Fruit fly (Drosophila melanogaster) whole organism, pupa: ENCODE results near the gene CG43407.
A peak's percentile ranks its signal among the peaks of the same experiment; 100 is the strongest.

Source experiments
- CG14655 ChIP-seq: fragments of 200-800 bp; sonication (Bioruptor generic); optimal IDR thresholded peaks from 3 replicates; lab custom pipeline; 2017; ENCODE audit warnings: mild to moderate bottlenecking, missing biosample characterization, missing genetic modification reagents, missing genetic modification characterization
- CG15710 ChIP-seq: fragments of 200-800 bp; sonication (Bioruptor generic); optimal IDR thresholded peaks from 2 replicates; lab custom pipeline; 2018; ENCODE audit warnings: missing biosample characterization, mild to moderate bottlenecking, missing genetic modification characterization, moderate library complexity
- CG34367 ChIP-seq: fragments of 200-800 bp; sonication (Bioruptor generic); optimal IDR thresholded peaks from 2 replicates; lab custom pipeline; 2018; ENCODE audit warnings: missing biosample characterization, mild to moderate bottlenecking, missing genetic modification characterization
- CG4496 ChIP-seq: fragments of 200-800 bp; sonication (Bioruptor generic); IDR thresholded peaks from 3 replicates; pipeline ENCODE4 v1.3.6; 2022; ENCODE audit warnings: missing biosample characterization, missing genetic modification characterization
- EcR ChIP-seq: fragments of 200-800 bp; sonication (Bioruptor generic); optimal IDR thresholded peaks from 3 replicates; lab custom pipeline; 2019; ENCODE audit warnings: missing biosample characterization, missing genetic modification characterization, mild to moderate bottlenecking, moderate library complexity, missing genetic modification reagents
- fd96Ca ChIP-seq: fragments of 200-800 bp; sonication (Bioruptor generic); IDR thresholded peaks from 3 replicates; pipeline ENCODE4 v1.3.6; 2022; ENCODE audit warnings: missing biosample characterization, missing genetic modification characterization

- TF ChIP-seq CG34367 (tag; lab: Kevin White, UChicago) (no peak), CG14655 (peak; percentile 23), EcR (GFP tag; lab: Kevin White, UChicago) (no peak), CG4496 (GFP tag; lab: Robert Waterston, UW) (peak; percentile 56; the same call in 1 of the 3 replicates), fd96Ca (GFP tag; lab: Robert Waterston, UW) (0 out of 3 replicates have a peak, but pooled peaks have one; percentile 19), CG15710 (tag; lab: Kevin White, UChicago) (peak; percentile 48)
These were observed 28.4 kb downstream of the CG43407 start for dm6 chr3L:19024800-19025199.
